Fruit fly (Drosophila melanogaster) whole organism, embryonic: Measurements from ENCODE around the gene Claspin.

Experiments used
- CG8290 ChIP-seq, 3 experiments: fragments of 200-800 bp; sonication (Bioruptor generic); optimal IDR thresholded peaks; 2 replicates each; lab custom pipeline; 2016 to 2019; ENCODE audit warnings: missing biosample characterization in 3 of 3, missing genetic modification characterization in 3 of 3, mild to moderate bottlenecking in 2 of 3, moderate library complexity in 1 of 3
- Gug ChIP-seq: fragments of 200-800 bp; sonication (Bioruptor generic); IDR thresholded peaks from 4 replicates; pipeline ENCODE4 v1.3.6; 2022; ENCODE audit warnings: missing biosample characterization, missing genetic modification characterization
- hb ChIP-seq: fragments of 200-800 bp; sonication (Bioruptor generic); IDR thresholded peaks from 3 replicates; pipeline ENCODE4 v1.3.6; 2022; ENCODE audit warnings: missing biosample characterization, missing genetic modification characterization; ENCODE audit not compliant: partially characterized antibody
- hkb ChIP-seq, 2 experiments: fragments of 200-800 bp in 1 of 2; fragments of >200 bp in 1 of 2; sonication (Bioruptor generic) in 1 of 2; IDR thresholded peaks in 1 of 2; optimal IDR thresholded peaks in 1 of 2; 2 replicates each; pipeline versions ENCODE4 v1.3.6 to Lab custom; 2017 to 2022; ENCODE audit warnings: missing biosample characterization in 1 of 2, missing genetic modification characterization in 1 of 2

DNA sequence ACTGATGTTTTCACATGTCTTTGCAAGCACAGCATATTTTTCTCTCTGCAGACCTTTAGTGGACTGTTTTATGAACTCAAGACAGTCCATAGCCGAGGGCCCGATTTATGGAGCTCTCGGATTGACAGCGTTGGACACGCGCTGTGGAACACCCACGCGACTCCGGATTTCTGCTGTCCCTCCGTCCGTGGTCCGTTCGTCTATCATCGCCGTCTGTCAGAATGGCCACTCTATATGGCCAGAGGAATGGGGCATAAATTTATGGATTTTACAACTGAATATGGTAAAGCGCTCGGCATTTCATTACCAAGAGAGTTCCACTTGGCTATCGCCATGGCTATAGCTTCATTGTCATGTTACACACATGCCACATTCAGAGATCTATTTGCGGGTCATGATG, 14.8 kb downstream of the Claspin start:
- TF ChIP-seq CG8290 (GFP tag; optimal IDR thresholded peaks at IDR 0.05; lab: Kevin White, UChicago) (no peak), CG8290 (tag; optimal IDR thresholded peaks at IDR 0.05; lab: Kevin White, UChicago) (no peak), Gug (GFP tag; lab: Robert Waterston, UW) (no peak), hkb (optimal IDR thresholded peaks at IDR 0.05; lab: Kevin White, UChicago) (no peak), hkb (GFP tag; IDR thresholded peaks at IDR 0.05; lab: Robert Waterston, UW) (no peak), hb (no peak)
